Worm (Caenorhabditis elegans) whole organism, late embryonic: ENCODE data around the gene F09G2.1.

Source experiments
- C08G9.2 ChIP-seq: sonication (generic microtip); optimal IDR thresholded peaks from 2 replicates; lab custom pipeline; 2016; ENCODE audit warnings: mild to moderate bottlenecking, missing genetic modification characterization, moderate library complexity, missing compliant biosample characterization
- C38D4.7 ChIP-seq: fragments of 200-800 bp; sonication (Bioruptor generic); optimal IDR thresholded peaks from 2 replicates; lab custom pipeline; 2018; ENCODE audit warnings: mild to moderate bottlenecking, missing genetic modification characterization, moderate library complexity, missing compliant biosample characterization
- K02D7.2 ChIP-seq: sonication (generic microtip); optimal IDR thresholded peaks from 2 replicates; lab custom pipeline; 2017; ENCODE audit warnings: mild to moderate bottlenecking, missing genetic modification characterization, missing compliant biosample characterization
- K09A11.1 ChIP-seq: sonication (generic microtip); optimal IDR thresholded peaks from 2 replicates; lab custom pipeline; 2017; ENCODE audit warnings: antibody characterized with exemption, mild to moderate bottlenecking, missing genetic modification characterization, missing compliant biosample characterization; ENCODE audit not compliant: insufficient read depth
- Y22D7AL.16 ChIP-seq: sonication (generic microtip); optimal IDR thresholded peaks from 2 replicates; lab custom pipeline; 2016; ENCODE audit warnings: missing genetic modification characterization, missing compliant biosample characterization
- ahr-1 ChIP-seq: sonication (generic microtip); optimal IDR thresholded peaks from 2 replicates; lab custom pipeline; 2016; ENCODE audit warnings: missing genetic modification characterization, missing compliant biosample characterization
- ceh-18 ChIP-seq: sonication (generic microtip); optimal IDR thresholded peaks from 2 replicates; lab custom pipeline; 2016; ENCODE audit warnings: missing genetic modification characterization, missing compliant biosample characterization
- ceh-2 ChIP-seq: sonication (generic microtip); optimal IDR thresholded peaks from 2 replicates; lab custom pipeline; 2016; ENCODE audit warnings: missing genotype, missing genetic modification characterization, missing compliant biosample characterization
- ceh-24 ChIP-seq: sonication (generic microtip); optimal IDR thresholded peaks from 2 replicates; lab custom pipeline; 2016; ENCODE audit warnings: mild to moderate bottlenecking, missing genetic modification characterization, missing compliant biosample characterization
- ceh-31 ChIP-seq: sonication (generic microtip); optimal IDR thresholded peaks from 2 replicates; lab custom pipeline; 2016; ENCODE audit warnings: missing genetic modification characterization, missing compliant biosample characterization
- ceh-45 ChIP-seq: fragments of 200-800 bp; sonication (Bioruptor generic); IDR thresholded peaks from 2 replicates; pipeline ENCODE4 v1.3.6; 2022; ENCODE audit warnings: missing genetic modification reagents, missing genetic modification characterization, missing compliant biosample characterization
- ceh-48 ChIP-seq: sonication (generic microtip); optimal IDR thresholded peaks from 2 replicates; lab custom pipeline; 2016; ENCODE audit warnings: missing genetic modification characterization, inconsistent platforms, missing compliant biosample characterization
- elt-2 ChIP-seq: sonication (generic microtip); optimal IDR thresholded peaks from 2 replicates; lab custom pipeline; 2016; ENCODE audit warnings: missing genetic modification reagents, missing genetic modification characterization, missing compliant biosample characterization
- elt-4 ChIP-seq: sonication (generic microtip); optimal IDR thresholded peaks from 2 replicates; lab custom pipeline; 2016; ENCODE audit warnings: missing genetic modification characterization, missing compliant biosample characterization
- ets-4 ChIP-seq: sonication (generic microtip); optimal IDR thresholded peaks from 2 replicates; lab custom pipeline; 2016; ENCODE audit warnings: missing genetic modification characterization, missing compliant biosample characterization
- eyg-1 ChIP-seq: sonication (generic microtip); optimal IDR thresholded peaks from 2 replicates; lab custom pipeline; 2016; ENCODE audit warnings: missing genotype, missing genetic modification characterization, missing compliant biosample characterization
- fkh-10 ChIP-seq: fragments of 150-350 bp; optimal IDR thresholded peaks from 2 replicates; lab custom pipeline; 2014; ENCODE audit warnings: missing biosample characterization, missing genetic modification reagents, missing genetic modification characterization
- gmeb-2 ChIP-seq: sonication (generic microtip); optimal IDR thresholded peaks from 2 replicates; lab custom pipeline; 2016; ENCODE audit warnings: missing genetic modification characterization, inconsistent platforms, missing compliant biosample characterization
- hlh-30 ChIP-seq: sonication (generic microtip); optimal IDR thresholded peaks from 2 replicates; lab custom pipeline; 2017; ENCODE audit warnings: antibody characterized with exemption, missing genetic modification characterization, missing compliant biosample characterization; ENCODE audit not compliant: insufficient read depth
- hlh-6 ChIP-seq: sonication (generic microtip); optimal IDR thresholded peaks from 2 replicates; lab custom pipeline; 2016; ENCODE audit warnings: missing genotype, missing genetic modification characterization, missing compliant biosample characterization
- mec-3 ChIP-seq: sonication (generic microtip); optimal IDR thresholded peaks from 2 replicates; lab custom pipeline; 2016; ENCODE audit warnings: borderline replicate concordance, missing genetic modification characterization, missing compliant biosample characterization
- nfya-1 ChIP-seq: sonication (generic microtip); optimal IDR thresholded peaks from 2 replicates; lab custom pipeline; 2017; ENCODE audit warnings: missing genetic modification characterization, mild to moderate bottlenecking, missing compliant biosample characterization, antibody characterized with exemption, moderate library complexity
- nhr-232 ChIP-seq: sonication (generic microtip); optimal IDR thresholded peaks from 2 replicates; lab custom pipeline; 2016; ENCODE audit warnings: missing genetic modification characterization, missing compliant biosample characterization
- npax-4 ChIP-seq: sonication (generic microtip); optimal IDR thresholded peaks from 2 replicates; lab custom pipeline; 2016; ENCODE audit warnings: missing genetic modification characterization, missing compliant biosample characterization
- odd-2 ChIP-seq: sonication (generic microtip); optimal IDR thresholded peaks from 2 replicates; lab custom pipeline; 2017; ENCODE audit warnings: antibody characterized with exemption, mild to moderate bottlenecking, missing genetic modification characterization, missing compliant biosample characterization
- pat-9 ChIP-seq: fragments of 200-800 bp; sonication (Bioruptor generic); optimal IDR thresholded peaks from 2 replicates; lab custom pipeline; 2018; ENCODE audit warnings: mild to moderate bottlenecking, missing genetic modification characterization, moderate library complexity, missing compliant biosample characterization
- pros-1 ChIP-seq: fragments of 150-350 bp; optimal IDR thresholded peaks from 2 replicates; lab custom pipeline; 2014; ENCODE audit warnings: missing biosample characterization, missing genetic modification reagents, missing genetic modification characterization
- ref-2 ChIP-seq: sonication (generic microtip); optimal IDR thresholded peaks from 2 replicates; lab custom pipeline; 2016; ENCODE audit warnings: missing genetic modification characterization, missing compliant biosample characterization
- rnt-1 ChIP-seq: sonication (generic microtip); optimal IDR thresholded peaks from 2 replicates; lab custom pipeline; 2016; ENCODE audit warnings: missing genetic modification characterization, missing compliant biosample characterization
- sdc-2 ChIP-seq: sonication (generic microtip); optimal IDR thresholded peaks from 2 replicates; lab custom pipeline; 2016; ENCODE audit warnings: missing genotype, missing genetic modification characterization, missing compliant biosample characterization
- sox-4 ChIP-seq: sonication (generic microtip); optimal IDR thresholded peaks from 2 replicates; lab custom pipeline; 2017; ENCODE audit warnings: mild to moderate bottlenecking, missing genetic modification characterization, inconsistent platforms, missing compliant biosample characterization
- tbx-7 ChIP-seq: sonication (generic microtip); optimal IDR thresholded peaks from 2 replicates; lab custom pipeline; 2016; ENCODE audit warnings: missing genotype, missing genetic modification characterization, missing compliant biosample characterization
- ttx-3 ChIP-seq: sonication (generic microtip); optimal IDR thresholded peaks from 2 replicates; lab custom pipeline; 2016; ENCODE audit warnings: missing genetic modification reagents, missing genetic modification characterization, missing compliant biosample characterization
- unc-42 ChIP-seq: sonication (generic microtip); optimal IDR thresholded peaks from 2 replicates; lab custom pipeline; 2016; ENCODE audit warnings: missing genotype, missing genetic modification characterization, missing compliant biosample characterization
- ztf-16 ChIP-seq: sonication (generic microtip); optimal IDR thresholded peaks from 2 replicates; lab custom pipeline; 2017; ENCODE audit warnings: missing genetic modification characterization, missing compliant biosample characterization

F09G2.1 gene

ce11 chrV:7159391-7159790, 40.6 kb upstream of the F09G2.1 start, which contains the start of gene str-204:
Gene str-204 (plus strand): TSS chrV:7159691.
- TF ChIP-seq C08G9.2 (tag; lab: Kevin White, UChicago) (no peak), ref-2 (no peak), mec-3 (no peak), gmeb-2 (no peak), pros-1 (no peak), npax-4 (tag; lab: Kevin White, UChicago) (no peak), rnt-1 (no peak), unc-42 (tag; lab: Kevin White, UChicago) (no peak), pat-9 (tag; lab: Kevin White, UChicago) (no peak), ttx-3 (no peak), hlh-30 (tag; lab: Kevin White, UChicago) (no peak), K09A11.1 (no peak)

ce11 chrV:7163477-7164114, 36.4 kb upstream of the F09G2.1 start, which contains the start of gene ugt-41:
Gene ugt-41 (minus strand): TSS chrV:7163595.
- TF ChIP-seq ceh-48 (tag; lab: Kevin White, UChicago) (no peak), elt-2 (tag; lab: Kevin White, UChicago) (no peak), hlh-30 (tag; lab: Kevin White, UChicago) (no peak), ttx-3 (no peak), hlh-6 (tag; lab: Kevin White, UChicago) (no peak), rnt-1 (no peak), ceh-45 (no peak), ceh-2 (tag; lab: Kevin White, UChicago) (no peak), sdc-2 (tag; lab: Kevin White, UChicago) (no peak), fkh-10 (GFP tag; lab: Kevin White, UChicago) (no peak), mec-3 (no peak), sox-4 (tag; lab: Kevin White, UChicago) (no peak), odd-2 (tag; lab: Kevin White, UChicago) (no peak), unc-42 (tag; lab: Kevin White, UChicago) (no peak), nhr-232 (tag; lab: Kevin White, UChicago) (no peak), eyg-1 (no peak), ceh-24 (tag; lab: Kevin White, UChicago) (no peak)

ce11 chrV:7164210-7164609, 35.8 kb upstream of the F09G2.1 start, which contains the start of gene srh-83:
Gene srh-83 (plus strand): TSS chrV:7164510.
- TF ChIP-seq ceh-45 (no peak), pros-1 (no peak)

ce11 chrV:7166709-7167108, 33.3 kb upstream of the F09G2.1 start, which contains the start of gene ugt-36:
Gene ugt-36 (plus strand): TSS chrV:7167009.
- TF ChIP-seq elt-4 (tag; lab: Kevin White, UChicago), result no peak
- TF ChIP-seq ets-4 (tag; lab: Kevin White, UChicago), result no peak

ce11 chrV:7175201-7175600, 24.8 kb upstream of the F09G2.1 start, which contains the start of gene lgc-39:
Gene lgc-39 (plus strand): TSS chrV:7175501.
- no peak for TF ChIP-seq hlh-6 (tag; lab: Kevin White, UChicago)
- no peak for TF ChIP-seq nfya-1 (tag; lab: Kevin White, UChicago)

ce11 chrV:7178843-7179242, 21.2 kb upstream of the F09G2.1 start, which contains the start of gene cpsf-2:
Gene cpsf-2 (plus strand): TSS chrV:7179172.
- TF ChIP-seq ztf-16 (no peak), ceh-18 (tag; lab: Kevin White, UChicago) (no peak), ahr-1 (tag; lab: Kevin White, UChicago) (no peak), tbx-7 (tag; lab: Kevin White, UChicago) (no peak), hlh-6 (tag; lab: Kevin White, UChicago) (no peak), K02D7.2 (no peak), C38D4.7 (GFP tag; lab: Kevin White, UChicago) (no peak), Y22D7AL.16 (tag; lab: Kevin White, UChicago) (no peak), ceh-31 (tag; lab: Kevin White, UChicago) (no peak), elt-4 (tag; lab: Kevin White, UChicago) (no peak), pros-1 (no peak)
